Worm (Caenorhabditis elegans) whole organism, L2 larva: ENCODE results near the gene F43D2.7.

Experiments used
- C34F6.9 ChIP-seq: fragments of 150-350 bp; optimal IDR thresholded peaks from 2 replicates; lab custom pipeline; 2014; ENCODE audit warnings: missing biosample characterization, missing genetic modification characterization
- Y55F3AM.14 ChIP-seq: fragments of 200-800 bp; sonication (Bioruptor generic); optimal IDR thresholded peaks from 2 replicates; lab custom pipeline; 2018; ENCODE audit warnings: mild to moderate bottlenecking, missing genetic modification characterization, missing compliant biosample characterization
- aly-2 ChIP-seq: fragments of 150-350 bp; optimal IDR thresholded peaks from 2 replicates; lab custom pipeline; 2014; ENCODE audit warnings: missing biosample characterization, missing genetic modification characterization
- ama-1 ChIP-seq: fragments of 150-350 bp; optimal IDR thresholded peaks from 2 replicates; lab custom pipeline; 2018; ENCODE audit warnings: inconsistent platforms
- blmp-1 ChIP-seq: sonication (generic microtip); optimal IDR thresholded peaks from 2 replicates; lab custom pipeline; 2017; ENCODE audit warnings: missing genetic modification characterization, mild to moderate bottlenecking, missing compliant biosample characterization, antibody characterized with exemption, moderate library complexity; ENCODE audit not compliant: insufficient read depth
- ceh-16 ChIP-seq: fragments of 150-350 bp; optimal IDR thresholded peaks from 2 replicates; lab custom pipeline; 2014; ENCODE audit warnings: missing biosample characterization, missing genetic modification characterization
- ceh-82 ChIP-seq: fragments of 150-350 bp; optimal IDR thresholded peaks from 2 replicates; lab custom pipeline; 2014; ENCODE audit warnings: missing biosample characterization, missing genetic modification characterization
- crh-2 ChIP-seq: sonication (generic microtip); optimal IDR thresholded peaks from 2 replicates; lab custom pipeline; 2017; ENCODE audit warnings: missing biosample characterization, missing genetic modification characterization
- dmd-4 ChIP-seq: sonication (generic microtip); optimal IDR thresholded peaks from 2 replicates; lab custom pipeline; 2017; ENCODE audit warnings: missing biosample characterization, missing genetic modification characterization
- gmeb-1 ChIP-seq: fragments of 150-350 bp; optimal IDR thresholded peaks from 2 replicates; lab custom pipeline; 2014; ENCODE audit warnings: missing biosample characterization, missing genetic modification characterization
- lin-11 ChIP-seq: fragments of 150-350 bp; sonication (generic microtip); optimal IDR thresholded peaks from 2 replicates; lab custom pipeline; 2014; ENCODE audit warnings: missing biosample characterization, missing genetic modification characterization, inconsistent platforms, mixed read lengths
- lin-13 ChIP-seq: fragments of 150-350 bp; optimal IDR thresholded peaks from 2 replicates; lab custom pipeline; 2014; ENCODE audit warnings: missing biosample characterization, missing genetic modification reagents, missing genetic modification characterization
- lin-39 ChIP-seq: fragments of 150-350 bp; optimal IDR thresholded peaks from 2 replicates; lab custom pipeline; 2014; ENCODE audit warnings: missing biosample characterization, missing genetic modification reagents, missing genetic modification characterization
- lsy-2 ChIP-seq, 2 experiments: fragments of 150-350 bp in 1 of 2; sonication (generic microtip) in 1 of 2; optimal IDR thresholded peaks; 2 replicates each; lab custom pipeline; 2014 to 2017; ENCODE audit warnings: missing biosample characterization in 2 of 2, missing genetic modification characterization in 2 of 2
- mab-5 ChIP-seq: fragments of 150-350 bp; optimal IDR thresholded peaks from 2 replicates; lab custom pipeline; 2014; ENCODE audit warnings: missing biosample characterization, missing genetic modification characterization
- mbf-1 ChIP-seq: sonication (generic microtip); optimal IDR thresholded peaks from 2 replicates; lab custom pipeline; 2017; ENCODE audit warnings: missing biosample characterization, missing genetic modification characterization
- mdl-1 ChIP-seq, 2 experiments: fragments of 150-350 bp in 1 of 2; sonication (generic microtip) in 1 of 2; optimal IDR thresholded peaks; 2 replicates each; lab custom pipeline; 2017; ENCODE audit warnings: missing biosample characterization in 2 of 2, missing genetic modification characterization in 2 of 2
- nhr-10 ChIP-seq: sonication (generic microtip); optimal IDR thresholded peaks from 2 replicates; lab custom pipeline; 2017; ENCODE audit warnings: missing biosample characterization, missing genetic modification characterization
- nhr-129 ChIP-seq: fragments of 150-350 bp; optimal IDR thresholded peaks from 2 replicates; lab custom pipeline; 2014; ENCODE audit warnings: missing biosample characterization, missing genetic modification characterization
- nhr-21 ChIP-seq: fragments of 150-350 bp; optimal IDR thresholded peaks from 2 replicates; lab custom pipeline; 2014; ENCODE audit warnings: missing biosample characterization, missing genetic modification characterization
- nhr-23 ChIP-seq: fragments of 150-350 bp; optimal IDR thresholded peaks from 2 replicates; lab custom pipeline; 2014; ENCODE audit warnings: missing biosample characterization, missing genetic modification reagents, missing genetic modification characterization
- nhr-237 ChIP-seq: fragments of 150-350 bp; optimal IDR thresholded peaks from 2 replicates; lab custom pipeline; 2014; ENCODE audit warnings: missing biosample characterization, missing genetic modification characterization
- nhr-25 ChIP-seq: fragments of 150-350 bp; sonication (generic microtip); optimal IDR thresholded peaks from 3 replicates; lab custom pipeline; 2014; ENCODE audit warnings: missing biosample characterization, missing genetic modification characterization
- nhr-6 ChIP-seq: fragments of 150-350 bp; optimal IDR thresholded peaks from 2 replicates; lab custom pipeline; 2014; ENCODE audit warnings: missing biosample characterization, missing genetic modification characterization
- nhr-77 ChIP-seq: fragments of 150-350 bp; optimal IDR thresholded peaks from 2 replicates; lab custom pipeline; 2014; ENCODE audit warnings: missing biosample characterization, missing genetic modification characterization
- peb-1 ChIP-seq: fragments of 150-350 bp; optimal IDR thresholded peaks from 2 replicates; lab custom pipeline; 2014; ENCODE audit warnings: missing biosample characterization, missing genetic modification characterization
- sem-4 ChIP-seq: fragments of 150-350 bp; optimal IDR thresholded peaks from 2 replicates; lab custom pipeline; 2014; ENCODE audit warnings: missing biosample characterization, missing genetic modification reagents, missing genetic modification characterization
- skn-1 ChIP-seq: sonication (generic microtip); optimal IDR thresholded peaks from 2 replicates; lab custom pipeline; 2017; ENCODE audit warnings: missing biosample characterization, missing genetic modification characterization
- sma-3 ChIP-seq: sonication (generic microtip); optimal IDR thresholded peaks from 2 replicates; lab custom pipeline; 2016; ENCODE audit warnings: missing genetic modification reagents, missing genetic modification characterization, missing compliant biosample characterization
- sma-9 ChIP-seq, 2 experiments: fragments of 150-350 bp in 1 of 2; sonication (generic microtip) in 1 of 2; optimal IDR thresholded peaks; 2 replicates each; lab custom pipeline; 2014 to 2016; ENCODE audit warnings: missing genetic modification characterization in 2 of 2, mild to moderate bottlenecking in 1 of 2, missing biosample characterization in 1 of 2, missing compliant biosample characterization in 1 of 2, missing genetic modification reagents in 1 of 2, moderate library complexity in 1 of 2
- snpc-4 ChIP-seq: fragments of 150-350 bp; optimal IDR thresholded peaks from 2 replicates; lab custom pipeline; 2014; ENCODE audit warnings: missing biosample characterization, missing genetic modification characterization
- unc-39 ChIP-seq: fragments of 150-350 bp; optimal IDR thresholded peaks from 2 replicates; lab custom pipeline; 2014; ENCODE audit warnings: missing biosample characterization, missing genetic modification characterization
- unc-55 ChIP-seq: fragments of 150-350 bp; sonication (generic microtip); optimal IDR thresholded peaks from 3 replicates; lab custom pipeline; 2014; ENCODE audit warnings: missing biosample characterization, missing genetic modification reagents, missing genetic modification characterization
- unc-62 ChIP-seq: fragments of 150-350 bp; optimal IDR thresholded peaks from 2 replicates; lab custom pipeline; 2014; ENCODE audit warnings: missing biosample characterization, missing genetic modification reagents, missing genetic modification characterization
- ztf-1 ChIP-seq: fragments of 200-800 bp; sonication (Bioruptor generic); conservative IDR thresholded peaks from 2 replicates; pipeline ENCODE4 v1.3.6; 2022; ENCODE audit warnings: missing genetic modification characterization, missing compliant biosample characterization

The F43D2.7 gene

ce11 chrV:14656970-14657369, 17.0 kb upstream of the F43D2.7 start:
- TF ChIP-seq sma-9 (GFP tag; optimal IDR thresholded peaks at IDR 0.05; lab: Kevin White, UChicago) (peak; percentile 20), sma-9 (tag; optimal IDR thresholded peaks at IDR 0.05; lab: Kevin White, UChicago) (no peak), gmeb-1 (tag; lab: Kevin White, UChicago) (peak; percentile 35), nhr-25 (peak; percentile 11), ceh-16 (tag; lab: Kevin White, UChicago) (no peak), nhr-129 (tag; lab: Kevin White, UChicago) (no peak)

- TF ChIP-seq nhr-77 (tag; lab: Kevin White, UChicago) (no peak), nhr-21 (tag; lab: Kevin White, UChicago) (no peak), blmp-1 (tag; lab: Kevin White, UChicago) (peak; percentile 29), mbf-1 (no peak), nhr-25 (peak; percentile 47)
Measured at ce11 chrV:14655689-14656088, 15.7 kb upstream of the F43D2.7 start.

- no peak for TF ChIP-seq aly-2 (tag; lab: Kevin White, UChicago)
- no peak for TF ChIP-seq ama-1
- no peak for TF ChIP-seq unc-62
- TF ChIP-seq peb-1: no peak
- TF ChIP-seq gmeb-1 (tag; lab: Kevin White, UChicago): no peak
- no peak for TF ChIP-seq lin-13 (GFP tag; lab: Kevin White, UChicago)
- no peak for TF ChIP-seq Y55F3AM.14 (GFP tag; lab: Kevin White, UChicago)
- TF ChIP-seq sma-3 (GFP tag; lab: Kevin White, UChicago): no peak
- TF ChIP-seq snpc-4 (tag; lab: Kevin White, UChicago): no peak
- TF ChIP-seq nhr-77 (tag; lab: Kevin White, UChicago): no peak
- TF ChIP-seq sem-4 (tag; lab: Kevin White, UChicago): no peak
- no peak for TF ChIP-seq nhr-23 (tag; lab: Kevin White, UChicago)
- TF ChIP-seq mdl-1 (tag; optimal IDR thresholded peaks at IDR 0.05; lab: Kevin White, UChicago): no peak
- no peak for TF ChIP-seq nhr-10 (tag; lab: Kevin White, UChicago)
- TF ChIP-seq ztf-1: no peak
- TF ChIP-seq ceh-16 (tag; lab: Kevin White, UChicago): no peak
- TF ChIP-seq crh-2 (tag; lab: Kevin White, UChicago): no peak
- TF ChIP-seq nhr-237: no peak
- no peak for TF ChIP-seq skn-1 (tag; lab: Kevin White, UChicago)
Measured at ce11 chrV:14650631-14651030, 10.7 kb upstream of the F43D2.7 start.

ce11 chrV:14649929-14650328, 10.0 kb upstream of the F43D2.7 start:
- TF ChIP-seq nhr-129 (tag; lab: Kevin White, UChicago) (peak; percentile 58), C34F6.9 (tag; lab: Kevin White, UChicago) (peak; percentile 62), lsy-2 (tag; optimal IDR thresholded peaks at IDR 0.05; lab: Kevin White, UChicago) (peak in 1 of 2 experiments; percentile 47), sma-9 (GFP tag; optimal IDR thresholded peaks at IDR 0.05; lab: Kevin White, UChicago) (peak; percentile 6), sma-9 (tag; optimal IDR thresholded peaks at IDR 0.05; lab: Kevin White, UChicago) (no peak), lin-39 (tag; lab: Kevin White, UChicago) (peak; percentile 1), dmd-4 (tag; lab: Kevin White, UChicago) (no peak), sem-4 (tag; lab: Kevin White, UChicago) (peak; percentile 31), nhr-23 (tag; lab: Kevin White, UChicago) (no peak), mab-5 (tag; lab: Kevin White, UChicago) (peak; percentile 27)
- TF ChIP-seq, all 48 proteins: peak for 7

ce11 chrV:14648825-14649224, 8.9 kb upstream of the F43D2.7 start:
- TF ChIP-seq lin-11 (tag; lab: Kevin White, UChicago) (no peak), nhr-77 (tag; lab: Kevin White, UChicago) (no peak), dmd-4 (tag; lab: Kevin White, UChicago) (no peak), ceh-82 (no peak), blmp-1 (tag; lab: Kevin White, UChicago) (no peak), unc-55 (no peak), ama-1 (no peak), nhr-21 (tag; lab: Kevin White, UChicago) (no peak), unc-39 (tag; lab: Kevin White, UChicago) (no peak), nhr-6 (tag; lab: Kevin White, UChicago) (no peak), sma-3 (GFP tag; lab: Kevin White, UChicago) (no peak), sma-9 (GFP tag; optimal IDR thresholded peaks at IDR 0.05; lab: Kevin White, UChicago) (no peak), sma-9 (tag; optimal IDR thresholded peaks at IDR 0.05; lab: Kevin White, UChicago) (no peak), lsy-2 (tag; optimal IDR thresholded peaks at IDR 0.05; lab: Kevin White, UChicago) (no peak), nhr-23 (tag; lab: Kevin White, UChicago) (no peak), snpc-4 (tag; lab: Kevin White, UChicago) (no peak), nhr-25 (no peak)
